Fruit fly (Drosophila melanogaster) whole organism, embryonic: ENCODE results near the gene CG17572.

Experiments
- Bgb ChIP-seq: fragments of 200-800 bp; sonication (Bioruptor generic); IDR thresholded peaks from 2 replicates; pipeline ENCODE4 v1.3.6; 2022; ENCODE audit warnings: missing biosample characterization, missing genetic modification characterization; ENCODE audit not compliant: partially characterized antibody
- Bteb2 ChIP-seq: fragments of 200-800 bp; sonication (Bioruptor generic); optimal IDR thresholded peaks from 2 replicates; lab custom pipeline; 2016; ENCODE audit warnings: missing biosample characterization, missing genetic modification characterization
- CG10147 ChIP-seq: fragments of 200-800 bp; sonication (Bioruptor generic); optimal IDR thresholded peaks from 2 replicates; lab custom pipeline; 2019; ENCODE audit warnings: missing biosample characterization, mild to moderate bottlenecking, missing genetic modification characterization, moderate library complexity
- CG11504 ChIP-seq: fragments of 200-800 bp; sonication (Bioruptor generic); optimal IDR thresholded peaks from 3 replicates; lab custom pipeline; 2019; ENCODE audit warnings: missing biosample characterization, mild to moderate bottlenecking, missing genetic modification characterization, moderate library complexity
- CG11695 ChIP-seq: fragments of 200-800 bp; sonication (Bioruptor generic); IDR thresholded peaks from 3 replicates; pipeline ENCODE4 v1.3.6; 2022; ENCODE audit warnings: missing biosample characterization, missing genetic modification characterization
- CG14667 ChIP-seq: fragments of 200-800 bp; sonication (Bioruptor generic); IDR thresholded peaks from 2 replicates; pipeline ENCODE4 v1.3.6; 2022; ENCODE audit warnings: missing biosample characterization, missing genetic modification characterization
- CG15514 ChIP-seq: fragments of 200-800 bp; sonication (Bioruptor generic); optimal IDR thresholded peaks from 3 replicates; lab custom pipeline; 2017; ENCODE audit warnings: missing biosample characterization, missing genetic modification characterization, mild to moderate bottlenecking, moderate library complexity, missing genetic modification reagents
- CG17328 ChIP-seq: fragments of 200-800 bp; sonication (Bioruptor generic); IDR thresholded peaks from 2 replicates; pipeline ENCODE4 v1.3.6; 2022; ENCODE audit warnings: missing biosample characterization, missing genetic modification characterization
- CG17612 ChIP-seq: fragments of 200-800 bp; sonication (Bioruptor generic); IDR thresholded peaks from 2 replicates; pipeline ENCODE4 v1.3.6; 2022; ENCODE audit warnings: missing biosample characterization, missing genetic modification characterization
- CG2678 ChIP-seq: fragments of 200-800 bp; sonication (Bioruptor generic); optimal IDR thresholded peaks from 3 replicates; lab custom pipeline; 2019; ENCODE audit warnings: missing biosample characterization, mild to moderate bottlenecking, missing genetic modification characterization, moderate library complexity
- CG2875 ChIP-seq: fragments of 200-800 bp; sonication (Bioruptor generic); optimal IDR thresholded peaks from 2 replicates; lab custom pipeline; 2017; ENCODE audit warnings: missing biosample characterization, mild to moderate bottlenecking, missing genetic modification characterization, missing genetic modification reagents
- CG34376 ChIP-seq: fragments of 200-800 bp; sonication (Bioruptor generic); optimal IDR thresholded peaks from 2 replicates; lab custom pipeline; 2018; ENCODE audit warnings: missing biosample characterization, mild to moderate bottlenecking, missing genetic modification characterization
- CG3726 ChIP-seq: fragments of 200-800 bp; sonication (Bioruptor generic); IDR thresholded peaks from 3 replicates; pipeline ENCODE4, ENCODE4 v1.3.6; 2022; ENCODE audit warnings: missing biosample characterization, missing genetic modification characterization
- CG4282 ChIP-seq: fragments of 200-800 bp; sonication (Bioruptor generic); optimal IDR thresholded peaks from 2 replicates; lab custom pipeline; 2016; ENCODE audit warnings: missing biosample characterization, missing genetic modification characterization
- CG43689 ChIP-seq: fragments of 200-800 bp; sonication (Bioruptor generic); IDR thresholded peaks from 2 replicates; pipeline ENCODE4 v1.3.6; 2022; ENCODE audit warnings: missing biosample characterization, missing genetic modification characterization
- CG6654 ChIP-seq: fragments of 200-800 bp; sonication (Bioruptor generic); optimal IDR thresholded peaks from 2 replicates; lab custom pipeline; 2017; ENCODE audit warnings: missing biosample characterization, mild to moderate bottlenecking, missing genetic modification characterization
- CG7556 ChIP-seq: fragments of 200-800 bp; sonication (Bioruptor generic); optimal IDR thresholded peaks from 2 replicates; lab custom pipeline; 2017; ENCODE audit warnings: missing biosample characterization, mild to moderate bottlenecking, missing genetic modification characterization
- CG9817 ChIP-seq: fragments of 200-800 bp; sonication (Bioruptor generic); optimal IDR thresholded peaks from 2 replicates; lab custom pipeline; 2018; ENCODE audit warnings: missing biosample characterization, mild to moderate bottlenecking, missing genetic modification characterization, moderate library complexity
- CHES-1-like ChIP-seq: fragments of 200-800 bp; sonication (Bioruptor generic); optimal IDR thresholded peaks from 2 replicates; lab custom pipeline; 2016; ENCODE audit warnings: missing biosample characterization, missing genetic modification characterization
- Deaf1 ChIP-seq: fragments of 200-800 bp; optimal IDR thresholded peaks from 3 replicates; lab custom pipeline; 2019; ENCODE audit warnings: missing biosample characterization, mild to moderate bottlenecking, missing genetic modification characterization, moderate library complexity
- Dek ChIP-seq: fragments of 200-800 bp; sonication (Bioruptor generic); optimal IDR thresholded peaks from 3 replicates; lab custom pipeline; 2019; ENCODE audit warnings: missing biosample characterization, mild to moderate bottlenecking, missing genetic modification characterization, moderate library complexity
- Doc3 ChIP-seq: fragments of 200-800 bp; sonication (Bioruptor generic); IDR thresholded peaks from 3 replicates; pipeline ENCODE4 v1.3.6; 2022; ENCODE audit warnings: missing biosample characterization, missing genetic modification characterization; ENCODE audit not compliant: partially characterized antibody
- Gug ChIP-seq: fragments of 200-800 bp; sonication (Bioruptor generic); IDR thresholded peaks from 4 replicates; pipeline ENCODE4 v1.3.6; 2022; ENCODE audit warnings: missing biosample characterization, missing genetic modification characterization
- H2.0 ChIP-seq: fragments of 200-800 bp; sonication (Bioruptor generic); IDR thresholded peaks from 2 replicates; pipeline ENCODE4 v1.3.6; 2022; ENCODE audit warnings: missing biosample characterization, missing genetic modification characterization
- Hr51 ChIP-seq, 2 experiments: fragments of 200-800 bp; sonication (Bioruptor generic); optimal IDR thresholded peaks; 2 replicates in 1 of 2; 3 replicates in 1 of 2; lab custom pipeline; 2016 to 2018; ENCODE audit warnings: missing biosample characterization in 2 of 2, missing genetic modification characterization in 2 of 2, mild to moderate bottlenecking in 1 of 2, moderate library complexity in 1 of 2
- Hr78 ChIP-seq, 2 experiments: fragments of 200-800 bp in 1 of 2; fragments of >200 bp in 1 of 2; sonication (Bioruptor generic) in 1 of 2; optimal IDR thresholded peaks; 2 replicates each; lab custom pipeline; 2017 to 2019; ENCODE audit warnings: missing biosample characterization in 2 of 2, missing genetic modification characterization in 2 of 2, mild to moderate bottlenecking in 1 of 2, moderate library complexity in 1 of 2
- Sin3A ChIP-seq: fragments of >200 bp; optimal IDR thresholded peaks from 2 replicates; lab custom pipeline; 2018
- Spps ChIP-seq: fragments of 200-800 bp; sonication (Bioruptor generic); optimal IDR thresholded peaks from 2 replicates; lab custom pipeline; 2018; ENCODE audit warnings: missing biosample characterization, mild to moderate bottlenecking, missing genetic modification characterization
- Xrp1 ChIP-seq: fragments of 200-800 bp; sonication (Bioruptor generic); IDR thresholded peaks from 2 replicates; pipeline ENCODE4 v1.3.6; 2022; ENCODE audit warnings: missing biosample characterization, missing genetic modification characterization
- YL-1 ChIP-seq: fragments of 200-800 bp; sonication (Bioruptor generic); optimal IDR thresholded peaks from 3 replicates; lab custom pipeline; 2017; ENCODE audit warnings: missing biosample characterization, mild to moderate bottlenecking, missing genetic modification characterization
- bsh ChIP-seq, 2 experiments: fragments of 200-800 bp; sonication (Bioruptor generic); optimal IDR thresholded peaks; 2 replicates each; lab custom pipeline; 2017 to 2018; ENCODE audit warnings: mild to moderate bottlenecking in 2 of 2, missing biosample characterization in 2 of 2, missing genetic modification characterization in 2 of 2, moderate library complexity in 1 of 2
- chinmo ChIP-seq: fragments of 200-800 bp; sonication (Bioruptor generic); IDR thresholded peaks from 4 replicates; pipeline ENCODE4 v1.3.6; 2022; ENCODE audit warnings: missing biosample characterization, missing genetic modification characterization; ENCODE audit not compliant: partially characterized antibody
- esg ChIP-seq: fragments of 200-800 bp; sonication (Bioruptor generic); conservative IDR thresholded peaks from 2 replicates; pipeline ENCODE4 v1.3.6; 2022; ENCODE audit warnings: missing biosample characterization, missing genetic modification characterization
- ftz-f1 ChIP-seq: fragments of 200-800 bp; sonication (Bioruptor generic); optimal IDR thresholded peaks from 2 replicates; lab custom pipeline; 2016; ENCODE audit warnings: missing biosample characterization, missing genetic modification characterization
- gsb-n ChIP-seq: fragments of 200-800 bp; sonication (Bioruptor generic); optimal IDR thresholded peaks from 3 replicates; lab custom pipeline; 2018; ENCODE audit warnings: missing biosample characterization, mild to moderate bottlenecking, missing genetic modification characterization
- hb ChIP-seq: fragments of 200-800 bp; sonication (Bioruptor generic); IDR thresholded peaks from 3 replicates; pipeline ENCODE4 v1.3.6; 2022; ENCODE audit warnings: missing biosample characterization, missing genetic modification characterization; ENCODE audit not compliant: partially characterized antibody
- kni ChIP-seq: fragments of 200-800 bp; sonication (Bioruptor generic); optimal IDR thresholded peaks from 3 replicates; lab custom pipeline; 2017; ENCODE audit warnings: mild to moderate bottlenecking, missing biosample characterization, missing genetic modification reagents, missing genetic modification characterization
- lola ChIP-seq, 3 experiments: fragments of >200 bp in 2 of 3; fragments of 200-800 bp in 1 of 3; sonication (Bioruptor generic) in 1 of 3; optimal IDR thresholded peaks; 2 replicates each; lab custom pipeline; 2017 to 2019; ENCODE audit warnings: missing biosample characterization in 3 of 3, missing genetic modification characterization in 3 of 3, mild to moderate bottlenecking in 1 of 3, moderate library complexity in 1 of 3
- luna ChIP-seq: fragments of 200-800 bp; sonication (Bioruptor generic); optimal IDR thresholded peaks from 2 replicates; lab custom pipeline; 2016; ENCODE audit warnings: missing biosample characterization, missing genetic modification characterization
- maf-S ChIP-seq: fragments of 200-800 bp; sonication (Bioruptor generic); optimal IDR thresholded peaks from 2 replicates; lab custom pipeline; 2016; ENCODE audit warnings: missing biosample characterization, missing genetic modification characterization
- mirr ChIP-seq: fragments of 200-800 bp; sonication (Bioruptor generic); optimal IDR thresholded peaks from 3 replicates; lab custom pipeline; 2018; ENCODE audit warnings: missing biosample characterization, mild to moderate bottlenecking, missing genetic modification characterization
- pan ChIP-seq, 4 experiments: fragments of >200 bp in 3 of 4; fragments of 200-800 bp in 1 of 4; sonication (Bioruptor generic) in 1 of 4; optimal IDR thresholded peaks in 3 of 4; IDR thresholded peaks in 1 of 4; 2 replicates each; pipeline versions ENCODE4 v1.3.6 to Lab custom; 2017 to 2022; ENCODE audit warnings: missing biosample characterization in 2 of 4, missing genetic modification characterization in 2 of 4, mixed read lengths in 1 of 4
- repo ChIP-seq: fragments of 200-800 bp; sonication (Bioruptor generic); optimal IDR thresholded peaks from 2 replicates; lab custom pipeline; 2016; ENCODE audit warnings: missing biosample characterization, missing genetic modification characterization
- stc ChIP-seq: fragments of 200-800 bp; sonication (Bioruptor generic); IDR thresholded peaks from 2 replicates; pipeline ENCODE4 v1.3.6; 2022; ENCODE audit warnings: missing biosample characterization, missing genetic modification characterization
- tio ChIP-seq: fragments of 200-800 bp; sonication (Bioruptor generic); optimal IDR thresholded peaks from 2 replicates; lab custom pipeline; 2017; ENCODE audit warnings: missing biosample characterization, missing genetic modification characterization, inconsistent platforms
- tna ChIP-seq: fragments of 200-800 bp; sonication (Bioruptor generic); IDR thresholded peaks from 2 replicates; pipeline ENCODE4 v1.3.6; 2022; ENCODE audit warnings: missing biosample characterization, missing genetic modification characterization; ENCODE audit not compliant: partially characterized antibody
- trh ChIP-seq: fragments of 200-800 bp; sonication (Bioruptor generic); optimal IDR thresholded peaks from 2 replicates; lab custom pipeline; 2016; ENCODE audit warnings: missing biosample characterization, missing genetic modification characterization
- ttk ChIP-seq: fragments of 200-800 bp; sonication (Bioruptor generic); IDR thresholded peaks from 2 replicates; pipeline ENCODE4 v2.1.2; 2022; ENCODE audit warnings: missing biosample characterization, missing genetic modification characterization

Gene CG17572

DNA sequence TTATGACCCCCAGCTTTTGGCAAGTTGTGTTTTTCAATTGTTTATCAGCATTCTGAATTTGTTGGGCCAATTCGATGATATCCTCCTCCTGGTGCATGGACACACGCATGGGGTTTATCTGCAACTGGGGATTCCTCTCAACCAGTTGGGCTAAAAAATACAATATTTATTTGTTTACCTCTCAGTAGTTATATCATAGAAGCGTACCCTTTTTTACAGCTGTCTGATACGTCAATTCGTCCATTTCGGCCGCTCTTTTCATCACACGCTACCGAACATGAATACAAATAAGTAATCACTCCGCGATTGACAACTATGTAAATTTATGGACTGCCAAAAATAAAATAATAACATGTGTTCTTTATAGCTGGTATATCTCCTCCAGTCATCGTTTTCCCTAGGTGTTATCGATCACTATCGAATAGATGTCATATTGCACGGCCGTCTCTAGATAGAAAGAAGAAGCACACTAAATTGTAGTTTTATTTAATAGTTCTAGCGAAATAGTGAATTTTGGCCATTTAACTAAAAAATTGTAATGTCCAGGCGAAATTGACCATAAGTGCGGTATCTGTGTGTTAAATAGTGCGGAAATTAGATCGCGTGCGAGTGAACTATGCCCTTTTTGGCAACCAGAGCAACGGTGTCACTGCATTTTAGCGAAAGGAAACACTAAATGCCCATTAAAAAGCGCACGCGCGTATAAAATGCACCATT lies 39.6 kb downstream of the CG17572 start, which contains the start of the genes mib2 and CG31800 (continued):
- no peak for TF ChIP-seq lola (GFP tag; optimal IDR thresholded peaks at IDR 0.05; lab: Kevin White, UChicago)
- no peak for TF ChIP-seq CG11695
- TF ChIP-seq pan (optimal IDR thresholded peaks at IDR 0.05; lab: Kevin White, UChicago), result no peak
- no peak for TF ChIP-seq pan (GFP tag; optimal IDR thresholded peaks at IDR 0.05 in 1 of 2, IDR thresholded peaks at IDR 0.05 in 1 of 2)
- TF ChIP-seq Spps (tag; lab: Kevin White, UChicago), result no peak
- TF ChIP-seq stc (GFP tag; lab: Robert Waterston, UW), result no peak
- no peak for TF ChIP-seq CG7556 (GFP tag; lab: Kevin White, UChicago)
- no peak for TF ChIP-seq Hr78 (GFP tag; optimal IDR thresholded peaks at IDR 0.05; lab: Kevin White, UChicago)
- TF ChIP-seq chinmo (GFP tag; lab: Robert Waterston, UW), result peak; percentile 82; the same call in 2 of the 4 replicates
- TF ChIP-seq H2.0, result no peak
- no peak for TF ChIP-seq esg (GFP tag; lab: Robert Waterston, UW)
- TF ChIP-seq CHES-1-like (GFP tag; lab: Kevin White, UChicago), result no peak
- TF ChIP-seq tna (GFP tag; lab: Robert Waterston, UW), result peak; percentile 69
- no peak for TF ChIP-seq mirr
- no peak for TF ChIP-seq tio (GFP tag; lab: Kevin White, UChicago)
- TF ChIP-seq CG4282 (GFP tag; lab: Kevin White, UChicago), result no peak
- TF ChIP-seq Bgb, result peak; percentile 89
- TF ChIP-seq CG10147 (GFP tag; lab: Kevin White, UChicago), result peak; percentile 32
- TF ChIP-seq CG2678 (tag; lab: Kevin White, UChicago), result no peak
- no peak for TF ChIP-seq Hr51 (GFP tag; optimal IDR thresholded peaks at IDR 0.05; lab: Kevin White, UChicago)
- no peak for TF ChIP-seq ftz-f1 (GFP tag; lab: Kevin White, UChicago)
- TF ChIP-seq ttk, result no peak
- no peak for TF ChIP-seq CG17328 (GFP tag; lab: Robert Waterston, UW)
- TF ChIP-seq gsb-n (tag; lab: Kevin White, UChicago), result no peak
- TF ChIP-seq Deaf1 (tag; lab: Kevin White, UChicago), result no peak
- TF ChIP-seq luna (GFP tag; lab: Kevin White, UChicago), result no peak
- TF ChIP-seq Bteb2 (GFP tag; lab: Kevin White, UChicago), result no peak
- no peak for TF ChIP-seq CG43689
- no peak for TF ChIP-seq CG2875
- TF ChIP-seq Xrp1 (GFP tag; lab: Robert Waterston, UW), result no peak
- no peak for TF ChIP-seq CG3726 (GFP tag; lab: Robert Waterston, UW)
- TF ChIP-seq Dek (tag; lab: Kevin White, UChicago), result no peak
- no peak for TF ChIP-seq CG6654 (GFP tag; lab: Kevin White, UChicago)
- TF ChIP-seq repo (GFP tag; lab: Kevin White, UChicago), result no peak
- TF ChIP-seq CG15514 (GFP tag; lab: Kevin White, UChicago), result peak; percentile 26
- TF ChIP-seq CG9817 (tag; lab: Kevin White, UChicago), result no peak
- peak; percentile 59 for TF ChIP-seq YL-1
- peak; percentile 76; the same call in 2 of the 3 replicates for TF ChIP-seq Doc3
- TF ChIP-seq CG14667 (GFP tag; lab: Robert Waterston, UW), result no peak
- no peak for TF ChIP-seq CG34376
- TF ChIP-seq hb (GFP tag; lab: Robert Waterston, UW), result peak; percentile 77; the same call in 2 of the 3 replicates
- peak; percentile 12 for TF ChIP-seq Sin3A (lab: Kevin White, UChicago)
- no peak for TF ChIP-seq kni (GFP tag; lab: Kevin White, UChicago)
- TF ChIP-seq maf-S, result no peak
- TF ChIP-seq CG17612, result no peak
- TF ChIP-seq Gug (GFP tag; lab: Robert Waterston, UW), result no peak
- TF ChIP-seq trh, result no peak
- peak; percentile 23 for TF ChIP-seq CG11504
- no peak for TF ChIP-seq bsh (GFP tag; optimal IDR thresholded peaks at IDR 0.05; lab: Kevin White, UChicago)
